Worm (Caenorhabditis elegans): ENCODE measurements around the gene srw-139.

DNA sequence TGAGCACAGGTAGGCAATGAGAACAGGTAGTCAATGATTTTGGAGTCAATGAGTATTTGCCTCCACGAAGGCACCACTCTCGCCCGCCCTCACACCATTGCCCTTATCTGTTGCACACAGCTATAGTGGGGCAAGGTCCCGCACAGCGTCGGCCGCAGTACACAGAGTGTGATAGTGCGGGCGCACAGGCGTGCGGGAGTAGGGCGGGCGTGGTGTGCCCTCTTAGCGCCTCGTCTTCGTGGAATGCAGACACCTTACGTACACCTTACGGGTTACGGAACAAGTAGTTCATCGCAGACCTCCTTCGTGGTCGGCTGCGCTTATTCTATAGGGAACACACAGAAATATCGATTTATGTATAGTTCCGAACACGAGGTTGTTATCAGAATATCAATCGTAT, 32.7 kb upstream of the srw-139 start:
- TF ChIP-seq cog-1 (tag; optimal IDR thresholded peaks at IDR 0.05) (no peak), klf-2 (GFP tag; conservative IDR thresholded peaks at IDR 0.05) (no peak), ztf-23 (GFP tag; IDR thresholded peaks at IDR 0.05) (no peak), tab-1 (GFP tag; IDR thresholded peaks at IDR 0.05) (no peak)

All from whole organism, midembryonic.